Fruit fly (Drosophila melanogaster): ENCODE results near the gene spoon.

Gene spoon

dm6 chrX:5419045-5419901 lies 1.4 kb downstream of the spoon start (continued):
- peak; percentile 80 for TF ChIP-seq Hmr (GFP tag; optimal IDR thresholded peaks at IDR 0.05)
- peak; percentile 89 for TF ChIP-seq CG14441 (GFP tag; IDR thresholded peaks at IDR 0.05)
- TF ChIP-seq az2 (GFP tag; optimal IDR thresholded peaks at IDR 0.05), result peak; percentile 74
- TF ChIP-seq HLH54F (GFP tag; optimal IDR thresholded peaks at IDR 0.05), result peak; percentile 61
- TF ChIP-seq D19A (tag; optimal IDR thresholded peaks at IDR 0.05), result peak; percentile 89
- peak; percentile 49; the same call in 1 of the 2 replicates for TF ChIP-seq Taf1 (GFP tag; IDR thresholded peaks at IDR 0.05)
- TF ChIP-seq CG15479 (GFP tag; optimal IDR thresholded peaks at IDR 0.05), result no peak
- TF ChIP-seq lilli (GFP tag; optimal IDR thresholded peaks at IDR 0.05), result peak; percentile 73
- peak; percentile 63 for TF ChIP-seq CG10543 (GFP tag; optimal IDR thresholded peaks at IDR 0.05)
- no peak for TF ChIP-seq hbn (GFP tag; IDR thresholded peaks at IDR 0.05; ENCODE audit: partially characterized antibody)
- TF ChIP-seq slou (GFP tag; optimal IDR thresholded peaks at IDR 0.05), result peak; percentile 35
- peak; percentile 90 for TF ChIP-seq Ets65A (GFP tag)
- peak; percentile 89 for TF ChIP-seq crol (GFP tag; IDR thresholded peaks at IDR 0.05)
- no peak for TF ChIP-seq Dip3 (GFP tag; optimal IDR thresholded peaks at IDR 0.05)
- peak; percentile 68 for TF ChIP-seq fd3F (GFP tag; optimal IDR thresholded peaks at IDR 0.05)
- peak; percentile 65 for TF ChIP-seq bowl (GFP tag; IDR thresholded peaks at IDR 0.05)
- no peak for TF ChIP-seq Lpt (GFP tag; optimal IDR thresholded peaks at IDR 0.05)
- TF ChIP-seq otp (GFP tag; IDR thresholded peaks at IDR 0.05), result peak; percentile 78
- TF ChIP-seq ken (GFP tag; IDR thresholded peaks at IDR 0.05), result peak; percentile 86
- TF ChIP-seq ham (GFP tag; IDR thresholded peaks at IDR 0.05), result no peak
- peak; percentile 67 for TF ChIP-seq CG31441 (GFP tag; IDR thresholded peaks at IDR 0.05)
- TF ChIP-seq CG3281 (GFP tag; optimal IDR thresholded peaks at IDR 0.05), result peak; percentile 70
- peak; percentile 52 for TF ChIP-seq CG1647 (GFP tag; optimal IDR thresholded peaks at IDR 0.05)
- no peak for TF ChIP-seq pan (optimal IDR thresholded peaks at IDR 0.05)
- TF ChIP-seq pan (GFP tag; optimal IDR thresholded peaks at IDR 0.05 in 1 of 2, IDR thresholded peaks at IDR 0.05 in 1 of 2), result peak in 1 of 2 experiments; percentile 88
- peak; percentile 73 for TF ChIP-seq H2.0 (GFP tag; IDR thresholded peaks at IDR 0.05)
- peak; percentile 75; the same call in 2 of the 3 replicates for TF ChIP-seq H15 (GFP tag; IDR thresholded peaks at IDR 0.05)
- TF ChIP-seq C15 (GFP tag; IDR thresholded peaks at IDR 0.05), result no peak
- TF ChIP-seq ems (GFP tag; optimal IDR thresholded peaks at IDR 0.05), result peak; percentile 62
- TF ChIP-seq Usf (GFP tag; optimal IDR thresholded peaks at IDR 0.05), result no peak
- no peak for TF ChIP-seq cato (GFP tag; optimal IDR thresholded peaks at IDR 0.05; ENCODE audit: borderline replicate concordance)
- no peak for TF ChIP-seq trem (tag; optimal IDR thresholded peaks at IDR 0.05)
- peak; percentile 45 for TF ChIP-seq maf-S (GFP tag; optimal IDR thresholded peaks at IDR 0.05)
- no peak for TF ChIP-seq Dip2 (GFP tag; IDR thresholded peaks at IDR 0.05)
- TF ChIP-seq NC2β (GFP tag; optimal IDR thresholded peaks at IDR 0.05), result peak; percentile 51
- peak; percentile 45 for TF ChIP-seq en (GFP tag; optimal IDR thresholded peaks at IDR 0.05)
- TF ChIP-seq zen2 (GFP tag; IDR thresholded peaks at IDR 0.05; ENCODE audit: partially characterized antibody), result no peak
- TF ChIP-seq CG9437 (GFP tag; optimal IDR thresholded peaks at IDR 0.05), result peak; percentile 58
- peak; percentile 87 for TF ChIP-seq Ptx1 (GFP tag; IDR thresholded peaks at IDR 0.05)
- TF ChIP-seq crc (GFP tag; optimal IDR thresholded peaks at IDR 0.05), result peak; percentile 71
- peak; percentile 15 for TF ChIP-seq CG17186 (GFP tag; optimal IDR thresholded peaks at IDR 0.05)
- TF ChIP-seq caup (GFP tag; optimal IDR thresholded peaks at IDR 0.05; ENCODE audit: severe bottlenecking), result peak; percentile 82
- TF ChIP-seq so (GFP tag; IDR thresholded peaks at IDR 0.05), result peak; percentile 75; the same call in 1 of the 3 replicates
- TF ChIP-seq Scr (GFP tag; IDR thresholded peaks at IDR 0.05; ENCODE audit: partially characterized antibody), result no peak
- TF ChIP-seq pnt (GFP tag; optimal IDR thresholded peaks at IDR 0.05), result peak; percentile 64
- TF ChIP-seq CG34422 (GFP tag; IDR thresholded peaks at IDR 0.05), result peak; percentile 55; the same call in 1 of the 3 replicates
- TF ChIP-seq Fer2 (tag; optimal IDR thresholded peaks at IDR 0.05), result peak; percentile 51
- TF ChIP-seq ssp (GFP tag; IDR thresholded peaks at IDR 0.05), result peak; percentile 62
- TF ChIP-seq BEAF-32 (GFP tag; optimal IDR thresholded peaks at IDR 0.05), result no peak
- TF ChIP-seq CG30020 (tag; optimal IDR thresholded peaks at IDR 0.05), result no peak
